Worm (Caenorhabditis elegans) whole organism, L4 larva: ENCODE measurements around the gene ZK1320.9.
A peak's percentile ranks its signal among the peaks of the same experiment; 100 is the strongest.

Experiments
- F10B5.3 ChIP-seq: sonication (generic microtip); optimal IDR thresholded peaks from 2 replicates; lab custom pipeline; 2016; ENCODE audit warnings: mild to moderate bottlenecking, missing genetic modification characterization, missing compliant biosample characterization
- F37D6.2 ChIP-seq: sonication (generic microtip); optimal IDR thresholded peaks from 2 replicates; lab custom pipeline; 2016; ENCODE audit warnings: mild to moderate bottlenecking, missing genetic modification characterization, missing compliant biosample characterization
- F49E8.2 ChIP-seq: sonication (generic microtip); optimal IDR thresholded peaks from 2 replicates; lab custom pipeline; 2016; ENCODE audit warnings: missing compliant biosample characterization, mild to moderate bottlenecking, missing genetic modification characterization, borderline replicate concordance
- T26A8.4 ChIP-seq: fragments of 200-800 bp; sonication (Bioruptor generic); IDR thresholded peaks from 2 replicates; pipeline ENCODE4 v1.3.6; 2022; ENCODE audit warnings: missing genetic modification characterization, missing compliant biosample characterization
- Y5F2A.4 ChIP-seq: fragments of 200-800 bp; sonication (Bioruptor generic); optimal IDR thresholded peaks from 2 replicates; lab custom pipeline; 2018; ENCODE audit warnings: mild to moderate bottlenecking, missing genetic modification characterization, missing compliant biosample characterization
- Y75B8A.6 ChIP-seq: fragments of 200-800 bp; sonication (Bioruptor generic); IDR thresholded peaks from 2 replicates; pipeline ENCODE4 v1.3.6; 2022; ENCODE audit warnings: missing genetic modification reagents, missing genetic modification characterization, missing compliant biosample characterization
- ZK546.5 ChIP-seq, 2 experiments: sonication (generic microtip); optimal IDR thresholded peaks; 2 replicates each; lab custom pipeline; 2017; ENCODE audit warnings: missing biosample characterization in 2 of 2, missing genetic modification characterization in 2 of 2
- aha-1 ChIP-seq: fragments of 150-350 bp; peaks from one replicate; lab custom pipeline; 2014; ENCODE audit warnings: missing biosample characterization, missing genetic modification characterization
- ceh-28 ChIP-seq: fragments of 150-350 bp; optimal IDR thresholded peaks from 2 replicates; lab custom pipeline; 2014; ENCODE audit warnings: missing biosample characterization, missing genetic modification reagents, missing genetic modification characterization
- ceh-32 ChIP-seq: sonication (generic microtip); optimal IDR thresholded peaks from 2 replicates; lab custom pipeline; 2016; ENCODE audit warnings: mild to moderate bottlenecking, missing genetic modification characterization, missing compliant biosample characterization; ENCODE audit not compliant: poor library complexity
- ceh-44 ChIP-seq: fragments of 200-800 bp; sonication (Bioruptor generic); IDR thresholded peaks from 2 replicates; pipeline ENCODE4 v1.3.6; 2022; ENCODE audit warnings: missing genetic modification reagents, missing genetic modification characterization, missing compliant biosample characterization
- ces-1 ChIP-seq: fragments of 150-350 bp; sonication (generic microtip); optimal IDR thresholded peaks from 4 replicates; lab custom pipeline; 2014; ENCODE audit warnings: missing biosample characterization, missing genetic modification reagents, missing genetic modification characterization
- ctbp-1 ChIP-seq: fragments of 200-800 bp; sonication (Bioruptor generic); IDR thresholded peaks from 2 replicates; pipeline ENCODE4 v1.3.6; 2022; ENCODE audit warnings: missing genetic modification reagents, missing genetic modification characterization, missing compliant biosample characterization
- daf-16 ChIP-seq, 3 experiments: sonication (generic microtip); optimal IDR thresholded peaks; 2 replicates each; lab custom pipeline; 2016 to 2017; ENCODE audit warnings: missing genetic modification characterization in 3 of 3, missing genetic modification reagents in 3 of 3, mild to moderate bottlenecking in 2 of 3, missing compliant biosample characterization in 2 of 3, missing biosample characterization in 1 of 3, moderate library complexity in 1 of 3
- daf-19 ChIP-seq: fragments of 200-800 bp; sonication (Bioruptor generic); conservative IDR thresholded peaks from 2 replicates; pipeline ENCODE4 v1.3.6; 2022; ENCODE audit warnings: missing genetic modification characterization, missing compliant biosample characterization
- egl-27 ChIP-seq: sonication (generic microtip); optimal IDR thresholded peaks from 3 replicates; lab custom pipeline; 2017; ENCODE audit warnings: missing biosample characterization, missing genetic modification reagents, missing genetic modification characterization
- egl-43 ChIP-seq: fragments of 200-800 bp; sonication (Bioruptor generic); IDR thresholded peaks from 2 replicates; pipeline ENCODE4 v1.3.6; 2022; ENCODE audit warnings: missing genetic modification reagents, missing genetic modification characterization, missing compliant biosample characterization
- fkh-10 ChIP-seq: fragments of 150-350 bp; optimal IDR thresholded peaks from 2 replicates; lab custom pipeline; 2014; ENCODE audit warnings: missing biosample characterization, missing genetic modification reagents, missing genetic modification characterization
- hif-1 ChIP-seq, 2 experiments: sonication (generic microtip); optimal IDR thresholded peaks; 2 replicates each; lab custom pipeline; 2016 to 2017; ENCODE audit warnings: missing compliant biosample characterization in 2 of 2, missing genetic modification characterization in 2 of 2, missing genetic modification reagents in 2 of 2, missing genotype in 2 of 2, mild to moderate bottlenecking in 1 of 2
- hmg-1.1 ChIP-seq: fragments of 200-800 bp; sonication (Bioruptor generic); IDR thresholded peaks from 2 replicates; pipeline ENCODE4 v1.3.6; 2022; ENCODE audit warnings: missing genetic modification reagents, missing genetic modification characterization, missing compliant biosample characterization
- lin-1 ChIP-seq: fragments of 200-800 bp; sonication (Bioruptor generic); IDR thresholded peaks from 2 replicates; pipeline ENCODE4 v1.3.6; 2022; ENCODE audit warnings: missing genetic modification reagents, missing genetic modification characterization, missing compliant biosample characterization
- lin-38 ChIP-seq: fragments of 200-800 bp; sonication (Bioruptor generic); IDR thresholded peaks from 2 replicates; pipeline ENCODE4 v1.3.6; 2022; ENCODE audit warnings: missing genetic modification reagents, missing genetic modification characterization, missing compliant biosample characterization
- lsy-2 ChIP-seq, 2 experiments: fragments of 150-350 bp in 1 of 2; sonication (generic microtip) in 1 of 2; optimal IDR thresholded peaks; 2 replicates each; lab custom pipeline; 2014 to 2017; ENCODE audit warnings: missing biosample characterization in 2 of 2, missing genetic modification characterization in 2 of 2
- madf-5 ChIP-seq, 2 experiments: fragments of 200-800 bp; sonication (Bioruptor generic); IDR thresholded peaks; 2 replicates each; pipeline ENCODE4 v1.3.6; 2022; ENCODE audit warnings: missing compliant biosample characterization in 2 of 2, missing genetic modification characterization in 2 of 2
- mxl-2 ChIP-seq: fragments of 200-800 bp; sonication (Bioruptor generic); conservative IDR thresholded peaks from 2 replicates; pipeline ENCODE4 v1.3.6; 2022; ENCODE audit warnings: missing genetic modification reagents, missing genetic modification characterization, missing compliant biosample characterization
- nhr-11 ChIP-seq: fragments of 150-350 bp; optimal IDR thresholded peaks from 2 replicates; lab custom pipeline; 2014; ENCODE audit warnings: missing biosample characterization, missing genetic modification characterization
- nhr-237 ChIP-seq: sonication (generic microtip); optimal IDR thresholded peaks from 2 replicates; lab custom pipeline; 2017; ENCODE audit warnings: missing biosample characterization, missing genetic modification characterization
- nhr-25 ChIP-seq: sonication (generic microtip); optimal IDR thresholded peaks from 2 replicates; lab custom pipeline; 2017; ENCODE audit warnings: missing genetic modification characterization, mild to moderate bottlenecking, missing compliant biosample characterization, antibody characterized with exemption, moderate library complexity, borderline replicate concordance; ENCODE audit not compliant: insufficient read depth
- nhr-28 ChIP-seq: fragments of 150-350 bp; optimal IDR thresholded peaks from 2 replicates; lab custom pipeline; 2014; ENCODE audit warnings: missing biosample characterization, missing genetic modification characterization
- nhr-41 ChIP-seq: fragments of 200-800 bp; sonication (Bioruptor generic); IDR thresholded peaks from 2 replicates; pipeline ENCODE4 v1.3.6; 2022; ENCODE audit warnings: missing genetic modification reagents, missing genetic modification characterization, missing compliant biosample characterization
- nhr-42 ChIP-seq: fragments of 200-800 bp; sonication (Bioruptor generic); IDR thresholded peaks from 2 replicates; pipeline ENCODE4 v1.3.6; 2022; ENCODE audit warnings: missing genetic modification characterization, missing compliant biosample characterization
- nhr-76 ChIP-seq: fragments of 150-350 bp; optimal IDR thresholded peaks from 2 replicates; lab custom pipeline; 2014; ENCODE audit warnings: missing biosample characterization, missing genetic modification characterization
- nhr-77 ChIP-seq: fragments of 150-350 bp; optimal IDR thresholded peaks from 2 replicates; lab custom pipeline; 2014; ENCODE audit warnings: missing biosample characterization, missing genetic modification characterization
- rbr-2 ChIP-seq: sonication (generic microtip); optimal IDR thresholded peaks from 2 replicates; lab custom pipeline; 2016; ENCODE audit warnings: missing genotype, missing genetic modification characterization, missing compliant biosample characterization
- saeg-2 ChIP-seq: fragments of 200-800 bp; sonication (Bioruptor generic); IDR thresholded peaks from 2 replicates; pipeline ENCODE4 v1.3.6; 2022; ENCODE audit warnings: missing genetic modification reagents, missing genetic modification characterization, missing compliant biosample characterization
- skn-1 ChIP-seq: fragments of 150-350 bp; optimal IDR thresholded peaks from 2 replicates; lab custom pipeline; 2014; ENCODE audit warnings: missing biosample characterization, missing genetic modification characterization
- spr-3 ChIP-seq: fragments of 200-800 bp; sonication (Bioruptor generic); optimal IDR thresholded peaks from 2 replicates; lab custom pipeline; 2018; ENCODE audit warnings: mild to moderate bottlenecking, missing genetic modification characterization, missing compliant biosample characterization
- tag-97 ChIP-seq: fragments of 200-800 bp; sonication (Bioruptor generic); IDR thresholded peaks from 2 replicates; pipeline ENCODE4 v1.3.6; 2022; ENCODE audit warnings: missing genetic modification characterization, missing compliant biosample characterization
- unc-39 ChIP-seq: sonication (generic microtip); optimal IDR thresholded peaks from 2 replicates; lab custom pipeline; 2017; ENCODE audit warnings: missing biosample characterization, missing genetic modification characterization
- unc-62 ChIP-seq, 3 experiments: fragments of 150-350 bp in 1 of 3; sonication (generic microtip); optimal IDR thresholded peaks in 2 of 3; peaks in 1 of 3; 1 replicate in 1 of 3; 2 replicates in 2 of 3; lab custom pipeline; 2014 to 2017; ENCODE audit warnings: missing biosample characterization in 3 of 3, missing genetic modification characterization in 3 of 3, missing genetic modification reagents in 3 of 3, missing genotype in 1 of 3
- zfp-2 ChIP-seq: sonication (generic microtip); optimal IDR thresholded peaks from 2 replicates; lab custom pipeline; 2016; ENCODE audit warnings: mild to moderate bottlenecking, missing genetic modification characterization, missing compliant biosample characterization
- zip-2 ChIP-seq: fragments of 150-350 bp; optimal IDR thresholded peaks from 2 replicates; lab custom pipeline; 2014; ENCODE audit warnings: missing biosample characterization, missing genetic modification characterization

ZK1320.9 gene

ce11 chrII:9684175-9684574, 2.3 kb downstream of the ZK1320.9 start:
- TF ChIP-seq unc-62 (GFP tag; optimal IDR thresholded peaks at IDR 0.05 in 1 of 2; lab: Kevin White, UChicago) (peak in 1 of 2 experiments; percentile 52), unc-62 (tag; optimal IDR thresholded peaks at IDR 0.05; lab: Kevin White, UChicago) (no peak), T26A8.4 (GFP tag; lab: Robert Waterston, UW) (0 out of 2 replicates have a peak, but pooled peaks have one; percentile 24), unc-39 (tag; lab: Kevin White, UChicago) (no peak), daf-19 (GFP tag; lab: Robert Waterston, UW) (no peak), nhr-11 (no peak), tag-97 (GFP tag; lab: Robert Waterston, UW) (no peak), lin-38 (no peak)

- TF ChIP-seq nhr-237 (tag; lab: Kevin White, UChicago) (no peak), rbr-2 (tag; lab: Kevin White, UChicago) (no peak), zfp-2 (tag; lab: Kevin White, UChicago) (no peak), fkh-10 (GFP tag; lab: Kevin White, UChicago) (peak; percentile 18)
Measured at ce11 chrII:9682044-9682443, 4.5 kb downstream of the ZK1320.9 start.

- TF ChIP-seq saeg-2 (GFP tag; lab: Robert Waterston, UW) (no peak), egl-27 (tag; lab: Kevin White, UChicago) (no peak), ceh-28 (tag; lab: Kevin White, UChicago) (no peak), daf-16 (GFP tag; optimal IDR thresholded peaks at IDR 0.05; lab: Kevin White, UChicago) (no peak), daf-16 (tag; optimal IDR thresholded peaks at IDR 0.05; lab: Kevin White, UChicago) (no peak), F10B5.3 (tag; lab: Kevin White, UChicago) (no peak), egl-43 (no peak), nhr-237 (tag; lab: Kevin White, UChicago) (no peak)
Measured at ce11 chrII:9680493-9680892, 6.0 kb downstream of the ZK1320.9 start, which contains the start of gene ZK1320.13. Gene ZK1320.13 (plus strand): TSS chrII:9680793.

ce11 chrII:9679842-9680241, 6.7 kb downstream of the ZK1320.9 start:
- TF ChIP-seq nhr-77 (tag; lab: Kevin White, UChicago) (no peak), nhr-41 (no peak), ceh-32 (tag; lab: Kevin White, UChicago) (no peak), ZK546.5 (tag; optimal IDR thresholded peaks at IDR 0.05; lab: Kevin White, UChicago) (no peak), T26A8.4 (GFP tag; lab: Robert Waterston, UW) (no peak), lsy-2 (tag; optimal IDR thresholded peaks at IDR 0.05; lab: Kevin White, UChicago) (peak in 1 of 2 experiments; percentile 5), rbr-2 (tag; lab: Kevin White, UChicago) (no peak), Y75B8A.6 (no peak), aha-1 (tag; lab: Kevin White, UChicago) (peak; percentile 7), F49E8.2 (tag; lab: Kevin White, UChicago) (no peak), ces-1 (GFP tag; lab: Kevin White, UChicago) (no peak), nhr-25 (tag; lab: Kevin White, UChicago) (no peak), hmg-1.1 (0 out of 2 replicates have a peak, but pooled peaks have one; percentile 28), nhr-76 (tag; lab: Kevin White, UChicago) (no peak)

- TF ChIP-seq unc-62 (GFP tag; optimal IDR thresholded peaks at IDR 0.05 in 1 of 2; lab: Kevin White, UChicago) (no peak), unc-62 (tag; optimal IDR thresholded peaks at IDR 0.05; lab: Kevin White, UChicago) (no peak), nhr-41 (no peak), rbr-2 (tag; lab: Kevin White, UChicago) (no peak), egl-27 (tag; lab: Kevin White, UChicago) (no peak), hif-1 (tag; optimal IDR thresholded peaks at IDR 0.05; lab: Kevin White, UChicago) (no peak), skn-1 (no peak), madf-5 (GFP tag; IDR thresholded peaks at IDR 0.05; lab: Robert Waterston, UW) (no peak), F37D6.2 (tag; lab: Kevin White, UChicago) (no peak), lin-1 (no peak), mxl-2 (GFP tag; lab: Robert Waterston, UW) (no peak), nhr-42 (GFP tag; lab: Robert Waterston, UW) (no peak), ctbp-1 (no peak), T26A8.4 (GFP tag; lab: Robert Waterston, UW) (no peak), zip-2 (tag; lab: Kevin White, UChicago) (no peak), ceh-44 (no peak), spr-3 (GFP tag; lab: Kevin White, UChicago) (no peak), nhr-77 (tag; lab: Kevin White, UChicago) (peak; percentile 7), Y5F2A.4 (GFP tag; lab: Kevin White, UChicago) (no peak), nhr-28 (tag; lab: Kevin White, UChicago) (peak; percentile 5), aha-1 (tag; lab: Kevin White, UChicago) (no peak), daf-16 (GFP tag; optimal IDR thresholded peaks at IDR 0.05; lab: Kevin White, UChicago) (no peak), daf-16 (tag; optimal IDR thresholded peaks at IDR 0.05; lab: Kevin White, UChicago) (peak; percentile 24)
Measured at ce11 chrII:9677470-9677869, 9.0 kb downstream of the ZK1320.9 start.
